Worm (Caenorhabditis elegans) whole organism, L4 larva: ENCODE measurements around the gene srd-55.
"Not testable (repeated sequence)": the region's sequence is repeated elsewhere in the genome, so short reads cannot be mapped to it uniquely, and the experiment has no call there.

Experiments
- D1046.2 ChIP-seq: fragments of 200-800 bp; sonication (Bioruptor generic); IDR thresholded peaks from 2 replicates; pipeline ENCODE4 v1.3.6; 2022; ENCODE audit warnings: missing genetic modification characterization, missing compliant biosample characterization
- F26F4.8 ChIP-seq: fragments of 200-800 bp; sonication (Bioruptor generic); conservative IDR thresholded peaks from 2 replicates; pipeline ENCODE4 v1.3.6; 2022; ENCODE audit warnings: missing genetic modification characterization, missing compliant biosample characterization
- Y105C5A.15 ChIP-seq: fragments of 200-800 bp; sonication (Bioruptor generic); IDR thresholded peaks from 2 replicates; pipeline ENCODE4 v1.3.6; 2022; ENCODE audit warnings: missing genetic modification characterization, missing compliant biosample characterization
- Y48G9A.11 ChIP-seq: fragments of 200-800 bp; sonication (Bioruptor generic); IDR thresholded peaks from 2 replicates; pipeline ENCODE4 v1.3.6; 2022; ENCODE audit warnings: missing genetic modification reagents, missing genetic modification characterization, missing compliant biosample characterization
- Y75B8A.6 ChIP-seq: fragments of 200-800 bp; sonication (Bioruptor generic); IDR thresholded peaks from 2 replicates; pipeline ENCODE4 v1.3.6; 2022; ENCODE audit warnings: missing genetic modification reagents, missing genetic modification characterization, missing compliant biosample characterization
- ZK546.5 ChIP-seq, 2 experiments: sonication (generic microtip); optimal IDR thresholded peaks; 2 replicates each; lab custom pipeline; 2017; ENCODE audit warnings: missing biosample characterization in 2 of 2, missing genetic modification characterization in 2 of 2
- aly-2 ChIP-seq: sonication (generic microtip); optimal IDR thresholded peaks from 2 replicates; lab custom pipeline; 2018; ENCODE audit warnings: missing biosample characterization, missing genetic modification characterization
- arid-1 ChIP-seq: fragments of 200-800 bp; sonication (Bioruptor generic); conservative IDR thresholded peaks from 2 replicates; pipeline ENCODE4 v1.3.6; 2022; ENCODE audit warnings: missing genetic modification reagents, missing genetic modification characterization, missing compliant biosample characterization
- attf-4 ChIP-seq: sonication (generic microtip); optimal IDR thresholded peaks from 3 replicates; lab custom pipeline; 2017; ENCODE audit warnings: missing biosample characterization, missing genetic modification characterization
- ceh-20 ChIP-seq: fragments of 200-800 bp; sonication (Bioruptor generic); IDR thresholded peaks from 2 replicates; pipeline ENCODE4 v1.3.6; 2022; ENCODE audit warnings: missing genetic modification reagents, missing genetic modification characterization, missing compliant biosample characterization
- ceh-28 ChIP-seq: fragments of 150-350 bp; optimal IDR thresholded peaks from 2 replicates; lab custom pipeline; 2014; ENCODE audit warnings: missing biosample characterization, missing genetic modification reagents, missing genetic modification characterization
- ceh-44 ChIP-seq: fragments of 200-800 bp; sonication (Bioruptor generic); IDR thresholded peaks from 2 replicates; pipeline ENCODE4 v1.3.6; 2022; ENCODE audit warnings: missing genetic modification reagents, missing genetic modification characterization, missing compliant biosample characterization
- cey-2 ChIP-seq: sonication (generic microtip); optimal IDR thresholded peaks from 3 replicates; lab custom pipeline; 2017; ENCODE audit warnings: missing genetic modification characterization, mild to moderate bottlenecking, missing compliant biosample characterization, antibody characterized with exemption, borderline replicate concordance; ENCODE audit not compliant: insufficient read depth
- daf-12 ChIP-seq: fragments of 150-350 bp; optimal IDR thresholded peaks from 2 replicates; lab custom pipeline; 2014; ENCODE audit warnings: missing biosample characterization, missing genetic modification reagents, missing genetic modification characterization
- daf-16 ChIP-seq, 3 experiments: sonication (generic microtip); optimal IDR thresholded peaks; 2 replicates each; lab custom pipeline; 2016 to 2017; ENCODE audit warnings: missing genetic modification characterization in 3 of 3, missing genetic modification reagents in 3 of 3, mild to moderate bottlenecking in 2 of 3, missing compliant biosample characterization in 2 of 3, missing biosample characterization in 1 of 3, moderate library complexity in 1 of 3
- dpl-1 ChIP-seq: fragments of 150-350 bp; optimal IDR thresholded peaks from 2 replicates; lab custom pipeline; 2014; ENCODE audit warnings: missing biosample characterization, missing genetic modification reagents, missing genetic modification characterization
- egl-43 ChIP-seq: fragments of 200-800 bp; sonication (Bioruptor generic); IDR thresholded peaks from 2 replicates; pipeline ENCODE4 v1.3.6; 2022; ENCODE audit warnings: missing genetic modification reagents, missing genetic modification characterization, missing compliant biosample characterization
- hif-1 ChIP-seq, 2 experiments: sonication (generic microtip); optimal IDR thresholded peaks; 2 replicates each; lab custom pipeline; 2016 to 2017; ENCODE audit warnings: missing compliant biosample characterization in 2 of 2, missing genetic modification characterization in 2 of 2, missing genetic modification reagents in 2 of 2, missing genotype in 2 of 2, mild to moderate bottlenecking in 1 of 2
- hlh-11 ChIP-seq: fragments of 200-800 bp; sonication (Bioruptor generic); optimal IDR thresholded peaks from 2 replicates; lab custom pipeline; 2018; ENCODE audit warnings: mild to moderate bottlenecking, missing genetic modification characterization, missing compliant biosample characterization
- lim-7 ChIP-seq: fragments of 200-800 bp; sonication (Bioruptor generic); IDR thresholded peaks from 2 replicates; pipeline ENCODE4 v1.3.6; 2022; ENCODE audit warnings: missing genetic modification characterization, missing compliant biosample characterization
- lin-15B ChIP-seq: fragments of 150-350 bp; sonication (generic microtip); optimal IDR thresholded peaks from 3 replicates; lab custom pipeline; 2014; ENCODE audit warnings: missing biosample characterization, missing genetic modification characterization
- lin-38 ChIP-seq: fragments of 200-800 bp; sonication (Bioruptor generic); IDR thresholded peaks from 2 replicates; pipeline ENCODE4 v1.3.6; 2022; ENCODE audit warnings: missing genetic modification reagents, missing genetic modification characterization, missing compliant biosample characterization
- lin-39 ChIP-seq: fragments of 150-350 bp; optimal IDR thresholded peaks from 2 replicates; lab custom pipeline; 2014; ENCODE audit warnings: missing biosample characterization, missing genetic modification reagents, missing genetic modification characterization
- lsy-2 ChIP-seq, 2 experiments: fragments of 150-350 bp in 1 of 2; sonication (generic microtip) in 1 of 2; optimal IDR thresholded peaks; 2 replicates each; lab custom pipeline; 2014 to 2017; ENCODE audit warnings: missing biosample characterization in 2 of 2, missing genetic modification characterization in 2 of 2
- madf-5 ChIP-seq, 2 experiments: fragments of 200-800 bp; sonication (Bioruptor generic); IDR thresholded peaks; 2 replicates each; pipeline ENCODE4 v1.3.6; 2022; ENCODE audit warnings: missing compliant biosample characterization in 2 of 2, missing genetic modification characterization in 2 of 2
- mdl-1 ChIP-seq, 2 experiments: fragments of 150-350 bp in 1 of 2; sonication (generic microtip) in 1 of 2; optimal IDR thresholded peaks; 2 replicates each; lab custom pipeline; 2014 to 2017; ENCODE audit warnings: missing biosample characterization in 2 of 2, missing genetic modification characterization in 2 of 2
- mep-1 ChIP-seq: fragments of 150-350 bp; sonication (generic microtip); optimal IDR thresholded peaks from 3 replicates; lab custom pipeline; 2014; ENCODE audit warnings: missing biosample characterization, missing genetic modification characterization
- nhr-10 ChIP-seq: fragments of 150-350 bp; optimal IDR thresholded peaks from 2 replicates; lab custom pipeline; 2014; ENCODE audit warnings: missing biosample characterization, missing genetic modification characterization
- nhr-11 ChIP-seq: fragments of 150-350 bp; optimal IDR thresholded peaks from 2 replicates; lab custom pipeline; 2014; ENCODE audit warnings: missing biosample characterization, missing genetic modification characterization
- nhr-111 ChIP-seq: fragments of 200-800 bp; sonication (Bioruptor generic); optimal IDR thresholded peaks from 2 replicates; lab custom pipeline; 2018; ENCODE audit warnings: mild to moderate bottlenecking, missing genetic modification characterization, missing compliant biosample characterization
- nhr-237 ChIP-seq: sonication (generic microtip); optimal IDR thresholded peaks from 2 replicates; lab custom pipeline; 2017; ENCODE audit warnings: missing biosample characterization, missing genetic modification characterization
- nhr-25 ChIP-seq: sonication (generic microtip); optimal IDR thresholded peaks from 2 replicates; lab custom pipeline; 2017; ENCODE audit warnings: missing genetic modification characterization, mild to moderate bottlenecking, missing compliant biosample characterization, antibody characterized with exemption, moderate library complexity, borderline replicate concordance; ENCODE audit not compliant: insufficient read depth
- nhr-77 ChIP-seq: fragments of 150-350 bp; optimal IDR thresholded peaks from 2 replicates; lab custom pipeline; 2014; ENCODE audit warnings: missing biosample characterization, missing genetic modification characterization
- pqm-1 ChIP-seq: sonication (generic microtip); optimal IDR thresholded peaks from 2 replicates; lab custom pipeline; 2017; ENCODE audit warnings: missing biosample characterization, missing genetic modification characterization
- set-16 ChIP-seq: fragments of 200-800 bp; sonication (Bioruptor generic); IDR thresholded peaks from 2 replicates; pipeline ENCODE4 v1.3.6; 2022; ENCODE audit warnings: missing genetic modification reagents, missing genetic modification characterization, missing compliant biosample characterization
- snpc-1.2 ChIP-seq: fragments of 200-800 bp; sonication (Bioruptor generic); IDR thresholded peaks from 2 replicates; pipeline ENCODE4 v1.3.6; 2022; ENCODE audit warnings: missing genetic modification reagents, missing genetic modification characterization, missing compliant biosample characterization
- snpc-4 ChIP-seq: fragments of 150-350 bp; optimal IDR thresholded peaks from 2 replicates; lab custom pipeline; 2014; ENCODE audit warnings: missing biosample characterization, missing genetic modification characterization
- spr-1 ChIP-seq: sonication (generic microtip); optimal IDR thresholded peaks from 2 replicates; lab custom pipeline; 2016; ENCODE audit warnings: mild to moderate bottlenecking, missing genetic modification characterization, missing compliant biosample characterization
- spr-3 ChIP-seq: fragments of 200-800 bp; sonication (Bioruptor generic); optimal IDR thresholded peaks from 2 replicates; lab custom pipeline; 2018; ENCODE audit warnings: mild to moderate bottlenecking, missing genetic modification characterization, missing compliant biosample characterization
- unc-130 ChIP-seq: sonication (generic microtip); optimal IDR thresholded peaks from 2 replicates; lab custom pipeline; 2016; ENCODE audit warnings: missing genetic modification reagents, missing genetic modification characterization, missing compliant biosample characterization
- unc-62 ChIP-seq, 3 experiments: fragments of 150-350 bp in 1 of 3; sonication (generic microtip); optimal IDR thresholded peaks in 2 of 3; peaks in 1 of 3; 1 replicate in 1 of 3; 2 replicates in 2 of 3; lab custom pipeline; 2014 to 2017; ENCODE audit warnings: missing biosample characterization in 3 of 3, missing genetic modification characterization in 3 of 3, missing genetic modification reagents in 3 of 3, missing genotype in 1 of 3
- zfp-3 ChIP-seq: fragments of 200-800 bp; sonication (Bioruptor generic); conservative IDR thresholded peaks from 2 replicates; pipeline ENCODE4 v1.3.6; 2022; ENCODE audit warnings: missing genetic modification reagents, missing genetic modification characterization, missing compliant biosample characterization
- zip-11 ChIP-seq: fragments of 200-800 bp; sonication (Bioruptor generic); IDR thresholded peaks from 2 replicates; pipeline ENCODE4 v1.3.6; 2022; ENCODE audit warnings: missing genetic modification characterization, missing compliant biosample characterization
- ztf-7 ChIP-seq: fragments of 150-350 bp; optimal IDR thresholded peaks from 2 replicates; lab custom pipeline; 2014; ENCODE audit warnings: missing biosample characterization, missing genetic modification characterization

Gene srd-55

DNA sequence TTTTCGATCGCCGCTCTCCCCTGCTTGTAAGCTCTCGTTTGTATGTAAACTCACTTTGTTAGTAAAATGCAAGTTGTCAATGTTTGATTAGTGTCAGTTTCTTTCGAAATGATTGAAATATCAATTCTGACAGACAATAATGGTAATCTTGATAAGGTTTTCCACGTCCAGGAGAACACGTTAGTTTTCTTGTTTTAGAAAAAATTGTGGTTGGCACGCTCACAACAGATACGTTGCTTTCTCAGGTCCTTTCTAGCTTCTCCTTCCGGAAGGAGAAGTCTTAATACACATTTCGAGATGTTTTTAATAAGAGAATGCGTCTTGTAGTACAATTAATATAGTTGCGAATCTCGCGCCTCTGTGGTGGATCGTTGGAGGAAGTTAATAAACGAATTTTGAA is 39.5 kb upstream of the srd-55 start, which contains the start of gene F43E2.6:
TSS of gene F43E2.6 (minus strand) at position 101 of the 400 bp plus-strand sequence.
- TF ChIP-seq aly-2 (tag; lab: Kevin White, UChicago) (no peak), hif-1 (tag; optimal IDR thresholded peaks at IDR 0.05; lab: Kevin White, UChicago) (no peak), lin-15B (tag; lab: Kevin White, UChicago) (no peak), lim-7 (GFP tag; lab: Robert Waterston, UW) (no peak), unc-62 (GFP tag; optimal IDR thresholded peaks at IDR 0.05 in 1 of 2; lab: Kevin White, UChicago) (no peak), unc-62 (tag; optimal IDR thresholded peaks at IDR 0.05; lab: Kevin White, UChicago) (no peak), snpc-4 (tag; lab: Kevin White, UChicago) (no peak), mep-1 (tag; lab: Kevin White, UChicago) (no peak), egl-43 (GFP tag; lab: Robert Waterston, UW) (no peak), nhr-111 (no peak), spr-3 (no peak), hlh-11 (tag; lab: Kevin White, UChicago) (no peak), nhr-237 (tag; lab: Kevin White, UChicago) (no peak)

DNA sequence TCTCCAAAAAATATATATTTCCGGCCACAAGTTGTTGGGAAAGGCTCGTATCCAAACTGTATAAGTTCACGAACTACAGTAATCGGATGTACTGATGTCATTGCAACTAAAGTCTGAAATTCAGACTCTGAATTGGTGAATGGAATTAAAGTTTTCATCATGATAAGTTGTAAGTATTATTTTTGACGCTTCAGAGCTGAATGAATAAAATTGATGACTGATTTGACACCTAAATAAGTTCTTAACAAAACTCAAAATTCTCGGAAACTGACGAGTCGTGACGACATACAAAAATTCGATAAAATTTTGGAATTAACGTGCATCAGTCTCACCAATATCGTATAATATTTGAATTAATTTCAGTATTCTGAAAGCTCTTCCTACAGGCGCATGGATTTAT is 38.1 kb upstream of the srd-55 start, which contains the start of gene F43E2.11:
TSS of gene F43E2.11 (minus strand) at position 101 of the 400 bp plus-strand sequence.
- TF ChIP-seq snpc-1.2; lin-39 (tag; lab: Kevin White, UChicago); unc-62 (GFP tag; optimal IDR thresholded peaks at IDR 0.05 in 1 of 2; lab: Kevin White, UChicago); unc-62 (tag; optimal IDR thresholded peaks at IDR 0.05; lab: Kevin White, UChicago): not testable (repeated sequence)

DNA sequence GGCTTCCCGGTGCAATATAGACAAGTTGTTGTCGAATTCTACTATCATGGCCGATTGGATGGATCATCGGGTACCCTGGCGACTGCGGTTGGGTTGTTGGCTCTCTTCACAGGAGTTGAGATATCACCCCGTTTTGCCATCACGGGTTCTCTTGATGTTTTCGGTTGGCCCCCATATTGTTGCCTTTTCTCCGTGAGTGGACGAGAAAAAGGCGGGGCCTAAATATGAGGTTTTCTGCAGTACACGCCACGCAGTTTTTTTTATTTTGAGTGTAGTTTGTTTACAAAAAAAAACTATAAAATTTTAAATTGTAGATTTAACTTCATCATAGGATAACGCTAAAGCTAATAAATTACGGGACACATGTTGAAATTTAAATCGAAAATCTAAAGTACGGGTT is 35.9 kb upstream of the srd-55 start:
- TF ChIP-seq Y48G9A.11 (GFP tag; lab: Robert Waterston, UW): 0 out of 2 replicates have a peak, but pooled peaks have one; percentile 22
- TF ChIP-seq F26F4.8 (GFP tag; lab: Robert Waterston, UW): 0 out of 2 replicates have a peak, but pooled peaks have one; percentile 27
- TF ChIP-seq lin-38 (GFP tag; lab: Robert Waterston, UW): peak; percentile 46
- TF ChIP-seq arid-1: peak; percentile 29; the same call in 1 of the 2 replicates

DNA sequence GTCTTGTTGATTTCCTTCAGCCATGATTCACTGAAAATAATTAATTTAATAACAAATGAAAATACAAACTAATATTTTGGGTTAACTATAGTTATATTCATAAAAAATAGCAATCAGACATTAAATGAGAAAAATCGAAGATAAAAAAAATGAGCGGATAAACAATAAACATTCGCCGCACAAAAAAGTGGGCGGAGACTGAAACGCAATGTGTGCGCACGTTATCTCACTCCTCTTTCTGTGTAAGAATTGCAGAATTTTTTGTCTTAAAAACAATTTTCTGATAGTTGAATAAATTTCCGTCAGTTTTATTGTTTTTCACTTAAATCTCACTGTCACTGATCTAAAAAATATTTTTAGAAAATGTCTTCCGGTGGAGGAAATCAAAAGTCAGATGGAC is 34.1 kb upstream of the srd-55 start, which contains the start of the genes mtch-1 and rpb-4:
TSS of gene mtch-1 (minus strand) at position 24 of the 400 bp plus-strand sequence.
TSS of gene rpb-4 (plus strand) at position 353 of the 400 bp plus-strand sequence.
- TF ChIP-seq daf-12 (tag; lab: Kevin White, UChicago): no peak
- no peak for TF ChIP-seq attf-4 (tag; lab: Kevin White, UChicago)
- TF ChIP-seq zip-11 (GFP tag; lab: Robert Waterston, UW): no peak
- no peak for TF ChIP-seq ztf-7
- no peak for TF ChIP-seq nhr-10 (tag; lab: Kevin White, UChicago)
- TF ChIP-seq lsy-2 (tag; optimal IDR thresholded peaks at IDR 0.05; lab: Kevin White, UChicago): peak in 1 of 2 experiments; percentile 62
- no peak for TF ChIP-seq nhr-11 (tag; lab: Kevin White, UChicago)
- no peak for TF ChIP-seq spr-1 (tag; lab: Kevin White, UChicago)
- peak; percentile 34 for TF ChIP-seq dpl-1 (GFP tag; lab: Kevin White, UChicago)
- TF ChIP-seq ZK546.5 (tag; optimal IDR thresholded peaks at IDR 0.05; lab: Kevin White, UChicago): no peak
- TF ChIP-seq pqm-1: no peak
- TF ChIP-seq daf-16 (GFP tag; optimal IDR thresholded peaks at IDR 0.05; lab: Kevin White, UChicago): peak in 1 of 2 experiments; percentile 50
- TF ChIP-seq daf-16 (tag; optimal IDR thresholded peaks at IDR 0.05; lab: Kevin White, UChicago): peak; percentile 93
- TF ChIP-seq mep-1 (tag; lab: Kevin White, UChicago): peak; percentile 66
- no peak for TF ChIP-seq zfp-3
- no peak for TF ChIP-seq nhr-77 (tag; lab: Kevin White, UChicago)
- TF ChIP-seq ceh-44 (GFP tag; lab: Robert Waterston, UW): no peak
- no peak for TF ChIP-seq nhr-25 (tag; lab: Kevin White, UChicago)
- TF ChIP-seq Y105C5A.15 (GFP tag; lab: Robert Waterston, UW): no peak
- no peak for TF ChIP-seq D1046.2 (GFP tag; lab: Robert Waterston, UW)
- no peak for TF ChIP-seq mdl-1 (tag; optimal IDR thresholded peaks at IDR 0.05; lab: Kevin White, UChicago)
- TF ChIP-seq spr-3: no peak
- no peak for TF ChIP-seq ceh-20 (GFP tag; lab: Robert Waterston, UW)
- no peak for TF ChIP-seq lin-39 (tag; lab: Kevin White, UChicago)
- TF ChIP-seq ceh-28 (tag; lab: Kevin White, UChicago): no peak
- TF ChIP-seq Y75B8A.6: no peak
- TF ChIP-seq cey-2 (tag; lab: Kevin White, UChicago): no peak
- TF ChIP-seq madf-5 (GFP tag; IDR thresholded peaks at IDR 0.05; lab: Robert Waterston, UW): no peak
- no peak for TF ChIP-seq set-16
- TF ChIP-seq arid-1: no peak
- TF ChIP-seq unc-130 (GFP tag; lab: Kevin White, UChicago): peak; percentile 18
